Fruit fly (Drosophila melanogaster): ENCODE measurements around the gene CG33158.

DNA sequence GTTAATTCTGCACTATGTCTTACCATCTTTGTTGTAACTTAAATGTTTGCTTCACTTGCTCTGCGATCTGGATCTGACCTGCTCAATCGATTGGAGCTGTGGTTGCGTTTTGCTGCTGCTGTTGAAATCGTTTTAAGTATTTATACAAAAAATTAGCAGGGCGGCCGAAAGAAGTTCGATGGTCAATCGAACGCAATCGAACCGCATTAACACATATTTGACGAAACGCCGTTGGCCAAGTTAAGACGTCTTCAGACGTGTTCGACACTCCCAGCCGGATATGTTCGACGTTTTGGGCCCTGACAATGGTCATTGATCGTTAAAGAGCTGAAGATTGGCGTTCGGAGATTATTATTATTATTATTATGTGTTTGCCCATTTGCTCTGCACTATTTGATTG, 126.1 kb downstream of the CG33158 start, which contains the start of gene CG13033:
- TF ChIP-seq Sin3A (optimal IDR thresholded peaks at IDR 0.05) (no peak), h (optimal IDR thresholded peaks at IDR 0.05) (no peak), psq (optimal IDR thresholded peaks at IDR 0.05) (no peak), ttk (optimal IDR thresholded peaks at IDR 0.05) (no peak), insv (optimal IDR thresholded peaks at IDR 0.05) (no peak), Myc (optimal IDR thresholded peaks at IDR 0.05) (no peak)

Data from Kc167 (cell line).